In the genomic region with DNA sequence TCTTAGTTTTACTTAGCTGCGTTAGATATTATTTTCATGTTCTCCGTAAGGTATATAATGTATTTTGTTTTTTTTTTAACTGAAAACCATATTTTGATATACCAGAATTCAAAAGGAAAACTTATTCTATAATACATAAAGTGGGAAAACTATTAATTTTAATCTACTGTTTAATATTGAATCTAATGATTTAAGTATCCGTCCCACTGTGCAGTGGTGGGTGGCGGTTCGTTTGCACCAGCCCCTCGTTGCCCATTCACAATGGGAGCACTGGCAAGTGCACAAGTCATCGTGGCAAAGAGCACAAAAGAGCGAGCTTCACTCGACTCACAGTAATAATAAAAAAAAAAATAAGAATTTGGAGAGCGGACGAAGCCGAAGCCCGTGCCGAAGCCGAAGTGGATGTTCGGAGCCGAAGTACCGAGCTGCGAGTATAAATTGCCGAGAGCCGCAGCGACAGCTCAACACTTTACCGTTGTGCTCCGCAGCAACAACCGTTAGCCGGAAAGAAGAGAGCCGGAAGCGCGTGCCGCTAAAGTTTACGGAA, we compare ENCODE assay signal across 1 fruit fly cellular context.
A peak's percentile ranks its signal among the peaks of the same experiment; 100 is the strongest.
TF ChIP-seq lines count a peak whose summit lies in the region.

A gene (plus strand): TSS at position 475 of the 547 bp plus-strand sequence.

TF ChIP-seq in whole organism, embryonic, 481 proteins besides CTCF, POLR2A, EP300 and RAD21 (continued from another document and continues in another):
- TF ChIP-seq CG8290 (GFP tag; optimal IDR thresholded peaks at IDR 0.05; lab: Kevin White, UChicago) (no peak), CG8290 (tag; optimal IDR thresholded peaks at IDR 0.05; lab: Kevin White, UChicago) (no peak), CG1233 (GFP tag; optimal IDR thresholded peaks at IDR 0.05; lab: Kevin White, UChicago) (no peak), CG8924 (tag; optimal IDR thresholded peaks at IDR 0.05; lab: Kevin White, UChicago) (peak; percentile 13), Vsx1 (GFP tag; optimal IDR thresholded peaks at IDR 0.05; lab: Kevin White, UChicago) (no peak), CG7556 (GFP tag; optimal IDR thresholded peaks at IDR 0.05; lab: Kevin White, UChicago) (no peak), NfI (GFP tag; optimal IDR thresholded peaks at IDR 0.05; lab: Kevin White, UChicago) (peak; percentile 12), CG6689 (GFP tag; IDR thresholded peaks at IDR 0.05; lab: Robert Waterston, UW) (peak; percentile 52; the same call in 1 of the 2 replicates), cato (GFP tag; optimal IDR thresholded peaks at IDR 0.05; lab: Kevin White, UChicago; ENCODE audit: borderline replicate concordance) (no peak), NFAT (GFP tag; IDR thresholded peaks at IDR 0.05; lab: Robert Waterston, UW) (no peak), emc (GFP tag; optimal IDR thresholded peaks at IDR 0.05; lab: Kevin White, UChicago) (no peak), Bteb2 (GFP tag; optimal IDR thresholded peaks at IDR 0.05; lab: Kevin White, UChicago) (no peak), gem (tag; optimal IDR thresholded peaks at IDR 0.05; lab: Kevin White, UChicago) (peak; percentile 70), CG9932 (GFP tag; IDR thresholded peaks at IDR 0.05; lab: Robert Waterston, UW) (no peak), CG12071 (GFP tag; optimal IDR thresholded peaks at IDR 0.05; lab: Kevin White, UChicago) (no peak), CG10462 (GFP tag; optimal IDR thresholded peaks at IDR 0.05; lab: Kevin White, UChicago) (no peak), salm (tag; optimal IDR thresholded peaks at IDR 0.05; lab: Kevin White, UChicago) (no peak), ci (GFP tag; IDR thresholded peaks at IDR 0.05; lab: Robert Waterston, UW) (peak; percentile 29; the same call in 1 of the 3 replicates), CG8765 (GFP tag; IDR thresholded peaks at IDR 0.05; lab: Robert Waterston, UW) (no peak), ab (GFP tag; optimal IDR thresholded peaks at IDR 0.05; lab: Kevin White, UChicago) (no peak), B-H1 (GFP tag; IDR thresholded peaks at IDR 0.05; lab: Robert Waterston, UW) (no peak), CG17328 (GFP tag; IDR thresholded peaks at IDR 0.05; lab: Robert Waterston, UW) (peak; percentile 41; the same call in 1 of the 2 replicates), CG17186 (GFP tag; optimal IDR thresholded peaks at IDR 0.05; lab: Kevin White, UChicago) (no peak), CG11398 (GFP tag; optimal IDR thresholded peaks at IDR 0.05; lab: Kevin White, UChicago) (no peak), CG34422 (GFP tag; IDR thresholded peaks at IDR 0.05; lab: Robert Waterston, UW) (no peak), slbo (GFP tag; IDR thresholded peaks at IDR 0.05; lab: Robert Waterston, UW) (peak; percentile 60), CG7372 (GFP tag; IDR thresholded peaks at IDR 0.05; lab: Robert Waterston, UW) (no peak), CG2120 (GFP tag; optimal IDR thresholded peaks at IDR 0.05; lab: Kevin White, UChicago) (peak; percentile 25), lbe (GFP tag; optimal IDR thresholded peaks at IDR 0.05; lab: Kevin White, UChicago) (peak; percentile 14), TFAM (GFP tag; optimal IDR thresholded peaks at IDR 0.05; lab: Kevin White, UChicago) (no peak), gsb (GFP tag; IDR thresholded peaks at IDR 0.05; lab: Robert Waterston, UW) (no peak), crol (GFP tag; IDR thresholded peaks at IDR 0.05; lab: Robert Waterston, UW) (no peak), Hr3 (GFP tag; optimal IDR thresholded peaks at IDR 0.05; lab: Kevin White, UChicago) (no peak), Hr78 (GFP tag; optimal IDR thresholded peaks at IDR 0.05; lab: Kevin White, UChicago) (peak in 1 of 2 experiments; percentile 66), Fer1 (GFP tag; optimal IDR thresholded peaks at IDR 0.05; lab: Kevin White, UChicago) (peak; percentile 12), CG32772 (GFP tag; IDR thresholded peaks at IDR 0.05; lab: Robert Waterston, UW) (no peak), stc (GFP tag; IDR thresholded peaks at IDR 0.05; lab: Robert Waterston, UW) (no peak), CG31441 (GFP tag; IDR thresholded peaks at IDR 0.05; lab: Robert Waterston, UW) (peak; percentile 75), disco-r (GFP tag; optimal IDR thresholded peaks at IDR 0.05; lab: Kevin White, UChicago) (no peak), hth (optimal IDR thresholded peaks at IDR 0.05; lab: Kevin White, UChicago) (no peak), B-H2 (GFP tag; optimal IDR thresholded peaks at IDR 0.05; lab: Kevin White, UChicago) (no peak), CG1792 (GFP tag; optimal IDR thresholded peaks at IDR 0.05; lab: Kevin White, UChicago) (no peak), bigmax (GFP tag; optimal IDR thresholded peaks at IDR 0.05; lab: Kevin White, UChicago) (no peak), Hey (tag; optimal IDR thresholded peaks at IDR 0.05; lab: Kevin White, UChicago) (no peak), CG11504 (tag; optimal IDR thresholded peaks at IDR 0.05; lab: Kevin White, UChicago) (no peak), Meics (GFP tag; optimal IDR thresholded peaks at IDR 0.05; lab: Kevin White, UChicago) (peak; percentile 33), jigr1 (GFP tag; IDR thresholded peaks at IDR 0.05; lab: Robert Waterston, UW) (no peak), CG15479 (GFP tag; optimal IDR thresholded peaks at IDR 0.05; lab: Kevin White, UChicago) (peak; percentile 11), CG43689 (GFP tag; IDR thresholded peaks at IDR 0.05; lab: Robert Waterston, UW) (no peak), CG15514 (GFP tag; optimal IDR thresholded peaks at IDR 0.05; lab: Kevin White, UChicago) (peak; percentile 41), pros (GFP tag; optimal IDR thresholded peaks at IDR 0.05; lab: Kevin White, UChicago) (peak; percentile 59), CG10543 (GFP tag; optimal IDR thresholded peaks at IDR 0.05; lab: Kevin White, UChicago) (peak; percentile 21), nerfin-1 (tag; optimal IDR thresholded peaks at IDR 0.05; lab: Kevin White, UChicago) (no peak), HLH54F (GFP tag; optimal IDR thresholded peaks at IDR 0.05; lab: Kevin White, UChicago) (no peak), sna (GFP tag; IDR thresholded peaks at IDR 0.05; lab: Robert Waterston, UW; ENCODE audit: partially characterized antibody) (no peak), phol (tag; optimal IDR thresholded peaks at IDR 0.05; lab: Kevin White, UChicago) (peak; percentile 57), wek (GFP tag; optimal IDR thresholded peaks at IDR 0.05; lab: Kevin White, UChicago) (no peak), pan (optimal IDR thresholded peaks at IDR 0.05; lab: Kevin White, UChicago) (no peak), pan (GFP tag; optimal IDR thresholded peaks at IDR 0.05 in 1 of 2, IDR thresholded peaks at IDR 0.05 in 1 of 2) (peak in 1 of 2 experiments; percentile 25), Scr (GFP tag; IDR thresholded peaks at IDR 0.05; lab: Robert Waterston, UW; ENCODE audit: partially characterized antibody) (no peak), dati (GFP tag; IDR thresholded peaks at IDR 0.05; lab: Robert Waterston, UW) (no peak), Neu2 (GFP tag; optimal IDR thresholded peaks at IDR 0.05; lab: Kevin White, UChicago; ENCODE audit: borderline replicate concordance) (no peak), Kr (GFP tag; optimal IDR thresholded peaks at IDR 0.05; lab: Kevin White, UChicago) (no peak), Dbx (GFP tag; IDR thresholded peaks at IDR 0.05; lab: Robert Waterston, UW) (no peak), Mrtf (GFP tag; IDR thresholded peaks at IDR 0.05; lab: Robert Waterston, UW) (no peak), br (optimal IDR thresholded peaks at IDR 0.05; lab: Kevin White, UChicago) (no peak), Aef1 (GFP tag; IDR thresholded peaks at IDR 0.05; lab: Robert Waterston, UW) (no peak), HLH4C (GFP tag; IDR thresholded peaks at IDR 0.05; lab: Robert Waterston, UW; ENCODE audit: partially characterized antibody) (peak; percentile 44; the same call in 1 of the 3 replicates), CG4820 (GFP tag; optimal IDR thresholded peaks at IDR 0.05; lab: Kevin White, UChicago) (no peak), MBD-R2 (GFP tag; IDR thresholded peaks at IDR 0.05; lab: Robert Waterston, UW) (peak; percentile 6; the same call in 1 of the 2 replicates), Lpt (GFP tag; optimal IDR thresholded peaks at IDR 0.05; lab: Kevin White, UChicago) (no peak), CG32532 (GFP tag; IDR thresholded peaks at IDR 0.05; lab: Robert Waterston, UW) (no peak; the same call in 1 of the 2 replicates), CG12236 (GFP tag; optimal IDR thresholded peaks at IDR 0.05; lab: Kevin White, UChicago) (no peak), fd3F (GFP tag; optimal IDR thresholded peaks at IDR 0.05; lab: Kevin White, UChicago) (no peak), nom (GFP tag; optimal IDR thresholded peaks at IDR 0.05; lab: Kevin White, UChicago) (peak; percentile 85), pfk (GFP tag; optimal IDR thresholded peaks at IDR 0.05; lab: Kevin White, UChicago) (no peak), CG7839 (tag; optimal IDR thresholded peaks at IDR 0.05; lab: Kevin White, UChicago) (peak; percentile 64), vnd (GFP tag; IDR thresholded peaks at IDR 0.05; lab: Robert Waterston, UW; ENCODE audit: partially characterized antibody) (no peak), CG8478 (optimal IDR thresholded peaks at IDR 0.05; lab: Kevin White, UChicago) (no peak), CG9609 (GFP tag; optimal IDR thresholded peaks at IDR 0.05; lab: Kevin White, UChicago) (no peak), danr (GFP tag; IDR thresholded peaks at IDR 0.05; lab: Robert Waterston, UW) (no peak), CG2678 (tag; optimal IDR thresholded peaks at IDR 0.05; lab: Kevin White, UChicago) (peak; percentile 69), CG4617 (GFP tag; optimal IDR thresholded peaks at IDR 0.05; lab: Kevin White, UChicago; ENCODE audit: borderline replicate concordance) (no peak), NC2α (GFP tag; optimal IDR thresholded peaks at IDR 0.05; lab: Kevin White, UChicago) (no peak), Sin3A (optimal IDR thresholded peaks at IDR 0.05; lab: Kevin White, UChicago) (no peak), CG2116 (GFP tag; optimal IDR thresholded peaks at IDR 0.05; lab: Kevin White, UChicago) (peak; percentile 8), lmd (GFP tag; IDR thresholded peaks at IDR 0.05; lab: Robert Waterston, UW) (0 out of 2 replicates have a peak, but pooled peaks have one; percentile 42), CG12659 (GFP tag; optimal IDR thresholded peaks at IDR 0.05; lab: Kevin White, UChicago) (peak; percentile 38), luna (GFP tag; optimal IDR thresholded peaks at IDR 0.05; lab: Kevin White, UChicago) (no peak), CG3065 (GFP tag; optimal IDR thresholded peaks at IDR 0.05; lab: Kevin White, UChicago) (no peak), Hr39 (optimal IDR thresholded peaks at IDR 0.05; lab: Kevin White, UChicago) (no peak), Fer3 (tag; optimal IDR thresholded peaks at IDR 0.05; lab: Kevin White, UChicago) (no peak), lab (GFP tag; optimal IDR thresholded peaks at IDR 0.05; lab: Kevin White, UChicago) (peak; percentile 69), HmgD (GFP tag; optimal IDR thresholded peaks at IDR 0.05; lab: Kevin White, UChicago) (no peak), HHEX (GFP tag; optimal IDR thresholded peaks at IDR 0.05; lab: Kevin White, UChicago) (peak; percentile 19), zfh1 (GFP tag; IDR thresholded peaks at IDR 0.05; lab: Robert Waterston, UW) (no peak), CG11093 (GFP tag; IDR thresholded peaks at IDR 0.05; lab: Robert Waterston, UW) (no peak), Nf-YA (GFP tag; IDR thresholded peaks at IDR 0.05; lab: Robert Waterston, UW) (no peak), dm (GFP tag; optimal IDR thresholded peaks at IDR 0.05; lab: Kevin White, UChicago) (no peak), Dip2 (GFP tag; IDR thresholded peaks at IDR 0.05; lab: Robert Waterston, UW) (no peak), CG17359 (tag; optimal IDR thresholded peaks at IDR 0.05; lab: Kevin White, UChicago) (peak; percentile 56), ham (GFP tag; IDR thresholded peaks at IDR 0.05; lab: Robert Waterston, UW) (no peak), inv (GFP tag; IDR thresholded peaks at IDR 0.05; lab: Robert Waterston, UW; ENCODE audit: partially characterized antibody) (no peak), nau (GFP tag; optimal IDR thresholded peaks at IDR 0.05; lab: Kevin White, UChicago) (no peak), D19A (tag; optimal IDR thresholded peaks at IDR 0.05; lab: Kevin White, UChicago) (no peak), Antp (GFP tag; optimal IDR thresholded peaks at IDR 0.05; lab: Kevin White, UChicago) (no peak), tup (GFP tag; optimal IDR thresholded peaks at IDR 0.05; lab: Kevin White, UChicago) (no peak), CG13424 (tag; optimal IDR thresholded peaks at IDR 0.05; lab: Kevin White, UChicago) (peak; percentile 41), CG14441 (GFP tag; IDR thresholded peaks at IDR 0.05; lab: Robert Waterston, UW) (no peak), knrl (GFP tag; IDR thresholded peaks at IDR 0.05; lab: Robert Waterston, UW; ENCODE audit: partially characterized antibody) (no peak), CG9727 (GFP tag; optimal IDR thresholded peaks at IDR 0.05; lab: Kevin White, UChicago) (peak; percentile 38), amos (GFP tag; IDR thresholded peaks at IDR 0.05; lab: Robert Waterston, UW; ENCODE audit: partially characterized antibody) (0 out of 2 replicates have a peak, but pooled peaks have one; percentile 7), ATbp (GFP tag; optimal IDR thresholded peaks at IDR 0.05; lab: Kevin White, UChicago) (no peak), CG3995 (GFP tag; optimal IDR thresholded peaks at IDR 0.05; lab: Kevin White, UChicago) (no peak), Atf6 (GFP tag; IDR thresholded peaks at IDR 0.05; lab: Robert Waterston, UW) (peak; percentile 57; the same call in 1 of the 2 replicates), CG7271 (tag; optimal IDR thresholded peaks at IDR 0.05; lab: Kevin White, UChicago) (no peak), btn (GFP tag; optimal IDR thresholded peaks at IDR 0.05; lab: Kevin White, UChicago) (no peak), Rx (GFP tag; IDR thresholded peaks at IDR 0.05; lab: Robert Waterston, UW) (no peak), ssp (GFP tag; IDR thresholded peaks at IDR 0.05; lab: Robert Waterston, UW) (no peak), Chrac-16 (GFP tag; optimal IDR thresholded peaks at IDR 0.05; lab: Kevin White, UChicago) (no peak), Dref (GFP tag; IDR thresholded peaks at IDR 0.05; lab: Robert Waterston, UW) (no peak), p53 (GFP tag; optimal IDR thresholded peaks at IDR 0.05; lab: Kevin White, UChicago) (no peak), pzg (GFP tag; optimal IDR thresholded peaks at IDR 0.05; lab: Kevin White, UChicago) (no peak), H2.0 (GFP tag; IDR thresholded peaks at IDR 0.05; lab: Robert Waterston, UW) (no peak), prd (optimal IDR thresholded peaks at IDR 0.05; lab: Kevin White, UChicago) (no peak), prd (GFP tag; IDR thresholded peaks at IDR 0.05; lab: Robert Waterston, UW) (peak; percentile 30; the same call in 1 of the 3 replicates), CG3838 (GFP tag; optimal IDR thresholded peaks at IDR 0.05; lab: Kevin White, UChicago) (no peak), CG18619 (GFP tag; optimal IDR thresholded peaks at IDR 0.05; lab: Kevin White, UChicago) (peak; percentile 42)
